Worm (Caenorhabditis elegans) whole organism, L2 larva: ENCODE results near the gene cone-1.

Source experiments
- alr-1 ChIP-seq: fragments of 150-350 bp; optimal IDR thresholded peaks from 2 replicates; lab custom pipeline; 2014; ENCODE audit warnings: missing biosample characterization, missing genetic modification characterization
- elt-3 ChIP-seq: sonication (generic microtip); optimal IDR thresholded peaks from 2 replicates; lab custom pipeline; 2017; ENCODE audit warnings: missing biosample characterization, missing genetic modification characterization
- lin-13 ChIP-seq: fragments of 150-350 bp; optimal IDR thresholded peaks from 2 replicates; lab custom pipeline; 2014; ENCODE audit warnings: missing biosample characterization, missing genetic modification reagents, missing genetic modification characterization
- lsy-2 ChIP-seq, 2 experiments: fragments of 150-350 bp in 1 of 2; sonication (generic microtip) in 1 of 2; optimal IDR thresholded peaks; 2 replicates each; lab custom pipeline; 2014 to 2017; ENCODE audit warnings: missing biosample characterization in 2 of 2, missing genetic modification characterization in 2 of 2
- sma-3 ChIP-seq: sonication (generic microtip); optimal IDR thresholded peaks from 2 replicates; lab custom pipeline; 2016; ENCODE audit warnings: missing genetic modification reagents, missing genetic modification characterization, missing compliant biosample characterization
- unc-39 ChIP-seq: fragments of 150-350 bp; optimal IDR thresholded peaks from 2 replicates; lab custom pipeline; 2014; ENCODE audit warnings: missing biosample characterization, missing genetic modification characterization
- unc-62 ChIP-seq: fragments of 150-350 bp; optimal IDR thresholded peaks from 2 replicates; lab custom pipeline; 2014; ENCODE audit warnings: missing biosample characterization, missing genetic modification reagents, missing genetic modification characterization
- ztf-11 ChIP-seq: sonication (generic microtip); optimal IDR thresholded peaks from 2 replicates; lab custom pipeline; 2017; ENCODE audit warnings: missing biosample characterization, missing genetic modification characterization
- ztf-4 ChIP-seq: fragments of 150-350 bp; optimal IDR thresholded peaks from 2 replicates; lab custom pipeline; 2014; ENCODE audit warnings: missing biosample characterization, missing genetic modification characterization

ce11 chrIII:2586193-2586592 is 55.8 kb downstream of the cone-1 start, which contains the start of gene gpa-17:
- no peak for TF ChIP-seq ztf-4
- no peak for TF ChIP-seq ztf-11 (tag; lab: Kevin White, UChicago)
- no peak for TF ChIP-seq lin-13
- no peak for TF ChIP-seq elt-3
- no peak for TF ChIP-seq unc-39 (tag; lab: Kevin White, UChicago)
- TF ChIP-seq sma-3 (GFP tag; lab: Kevin White, UChicago) = no peak
- no peak for TF ChIP-seq unc-62 (GFP tag; lab: Kevin White, UChicago)
- no peak for TF ChIP-seq lsy-2 (tag; optimal IDR thresholded peaks at IDR 0.05; lab: Kevin White, UChicago)
- no peak for TF ChIP-seq alr-1
